Worm (Caenorhabditis elegans): ENCODE results near the gene Y7A9D.1.

DNA sequence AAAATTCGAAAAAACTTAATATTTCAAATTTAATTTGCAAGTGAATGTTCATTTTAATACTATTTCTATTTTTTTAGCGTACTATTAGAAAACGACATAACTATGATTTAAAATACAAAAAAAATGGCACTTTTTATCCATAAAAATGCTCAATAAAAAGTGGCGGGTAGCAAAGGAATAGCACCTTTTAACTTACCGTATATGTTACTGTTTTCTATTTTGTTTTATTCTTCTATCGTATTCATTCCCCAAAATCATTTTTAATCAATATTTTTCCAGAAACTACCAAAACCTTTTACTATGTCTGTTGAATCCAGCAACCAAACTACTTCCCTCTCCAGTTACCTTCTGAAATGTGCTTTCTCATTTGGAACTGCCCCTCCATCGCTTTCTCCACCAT, 31.3 kb downstream of the Y7A9D.1 start, which contains the start of gene C35D6.4:
- TF ChIP-seq W03F9.2 (tag; optimal IDR thresholded peaks at IDR 0.05) = no peak
- TF ChIP-seq dao-5 (tag; optimal IDR thresholded peaks at IDR 0.05) = no peak
